Worm (Caenorhabditis elegans) whole organism, young adult: ENCODE measurements around the gene F38B7.3.

Experiments used
- B0035.1 ChIP-seq: sonication (generic microtip); optimal IDR thresholded peaks from 2 replicates; lab custom pipeline; 2016; ENCODE audit warnings: missing genetic modification characterization, mild to moderate bottlenecking, missing compliant biosample characterization, missing genotype, missing genetic modification reagents
- C06A6.2 ChIP-seq: fragments of 200-800 bp; sonication (Bioruptor generic); conservative IDR thresholded peaks from 2 replicates; pipeline ENCODE4 v1.3.6; 2022; ENCODE audit warnings: missing genetic modification characterization, missing compliant biosample characterization
- C17E4.6 ChIP-seq: fragments of 200-800 bp; sonication (Bioruptor generic); IDR thresholded peaks from 2 replicates; pipeline ENCODE4 v1.3.6; 2022; ENCODE audit warnings: missing genetic modification reagents, missing genetic modification characterization, missing compliant biosample characterization
- D2030.7 ChIP-seq: fragments of 200-800 bp; sonication (Bioruptor generic); IDR thresholded peaks from 2 replicates; pipeline ENCODE4 v1.3.6; 2022; ENCODE audit warnings: missing genetic modification reagents, missing genetic modification characterization, missing compliant biosample characterization
- F33H1.4 ChIP-seq: fragments of 200-800 bp; sonication (Bioruptor generic); IDR thresholded peaks from 2 replicates; pipeline ENCODE4 v1.3.6; 2022; ENCODE audit warnings: missing genetic modification reagents, missing genetic modification characterization, missing compliant biosample characterization
- F49E8.2 ChIP-seq: sonication (generic microtip); optimal IDR thresholded peaks from 3 replicates; lab custom pipeline; 2017; ENCODE audit warnings: missing genetic modification characterization, mild to moderate bottlenecking, missing compliant biosample characterization, antibody characterized with exemption, moderate library complexity; ENCODE audit not compliant: insufficient read depth
- F52B5.7 ChIP-seq: sonication (generic microtip); optimal IDR thresholded peaks from 2 replicates; lab custom pipeline; 2016; ENCODE audit warnings: mild to moderate bottlenecking, missing genetic modification characterization, missing compliant biosample characterization
- T07F8.4 ChIP-seq: sonication (generic microtip); optimal IDR thresholded peaks from 2 replicates; lab custom pipeline; 2016; ENCODE audit warnings: mild to moderate bottlenecking, missing genetic modification characterization, moderate library complexity, missing compliant biosample characterization
- Y53F4B.3 ChIP-seq: fragments of 200-800 bp; sonication (Bioruptor generic); IDR thresholded peaks from 2 replicates; pipeline ENCODE4 v1.3.6; 2022; ENCODE audit warnings: missing genetic modification reagents, missing genetic modification characterization, missing compliant biosample characterization
- ama-1 ChIP-seq, 3 experiments: fragments of 150-350 bp in 1 of 3; sonication (generic microtip) in 2 of 3; optimal IDR thresholded peaks; 2 replicates each; lab custom pipeline; 2014 to 2018; ENCODE audit warnings: missing biosample characterization in 2 of 3, missing genetic modification characterization in 2 of 3, missing genetic modification reagents in 2 of 3
- aptf-3 ChIP-seq: fragments of 200-800 bp; sonication (Bioruptor generic); IDR thresholded peaks from 2 replicates; pipeline ENCODE4 v1.3.6; 2022; ENCODE audit warnings: missing genetic modification characterization, missing compliant biosample characterization
- attf-3 ChIP-seq: fragments of 200-800 bp; sonication (Bioruptor generic); conservative IDR thresholded peaks from 2 replicates; pipeline ENCODE4 v1.3.6; 2022; ENCODE audit warnings: missing genetic modification reagents, missing genetic modification characterization, missing compliant biosample characterization
- attf-5 ChIP-seq: fragments of 200-800 bp; sonication (Bioruptor generic); optimal IDR thresholded peaks from 2 replicates; lab custom pipeline; 2018; ENCODE audit warnings: mild to moderate bottlenecking, missing genetic modification characterization, missing compliant biosample characterization
- attf-6 ChIP-seq: fragments of 200-800 bp; sonication (Bioruptor generic); IDR thresholded peaks from 2 replicates; pipeline ENCODE4 v1.3.6; 2022; ENCODE audit warnings: missing genetic modification reagents, missing genetic modification characterization, missing compliant biosample characterization
- ccch-3 ChIP-seq: fragments of 200-800 bp; sonication (Bioruptor generic); optimal IDR thresholded peaks from 2 replicates; lab custom pipeline; 2018; ENCODE audit warnings: mild to moderate bottlenecking, missing genetic modification characterization, missing compliant biosample characterization
- cebp-1 ChIP-seq, 2 experiments: fragments of 200-800 bp in 1 of 2; sonication (Bioruptor generic) in 1 of 2; sonication (generic microtip) in 1 of 2; IDR thresholded peaks in 1 of 2; optimal IDR thresholded peaks in 1 of 2; 2 replicates each; pipeline versions ENCODE4 v1.3.6 to Lab custom; 2017 to 2022; ENCODE audit warnings: missing compliant biosample characterization in 2 of 2, missing genetic modification characterization in 2 of 2, mild to moderate bottlenecking in 1 of 2, missing genetic modification reagents in 1 of 2, moderate library complexity in 1 of 2
- ceh-100 ChIP-seq: fragments of 200-800 bp; sonication (Bioruptor generic); IDR thresholded peaks from 2 replicates; pipeline ENCODE4 v1.3.6; 2022; ENCODE audit warnings: missing genetic modification reagents, missing genetic modification characterization, missing compliant biosample characterization
- ceh-79 ChIP-seq: sonication (generic microtip); optimal IDR thresholded peaks from 2 replicates; lab custom pipeline; 2017; ENCODE audit warnings: mild to moderate bottlenecking, missing genetic modification characterization, missing compliant biosample characterization
- chd-7 ChIP-seq: sonication (generic microtip); optimal IDR thresholded peaks from 2 replicates; lab custom pipeline; 2016; ENCODE audit warnings: mild to moderate bottlenecking, missing genetic modification characterization, moderate library complexity, missing compliant biosample characterization
- dpl-1 ChIP-seq: fragments of 150-350 bp; optimal IDR thresholded peaks from 2 replicates; lab custom pipeline; 2014; ENCODE audit warnings: missing biosample characterization, missing genetic modification reagents, missing genetic modification characterization
- egrh-3 ChIP-seq: fragments of 200-800 bp; sonication (Bioruptor generic); IDR thresholded peaks from 2 replicates; pipeline ENCODE4 v1.3.6; 2022; ENCODE audit warnings: missing genetic modification reagents, missing genetic modification characterization, missing compliant biosample characterization
- him-1 ChIP-seq: sonication (generic microtip); optimal IDR thresholded peaks from 2 replicates; lab custom pipeline; 2016; ENCODE audit warnings: missing genotype, missing genetic modification reagents, missing genetic modification characterization, missing compliant biosample characterization
- lin-40 ChIP-seq: sonication (generic microtip); optimal IDR thresholded peaks from 2 replicates; lab custom pipeline; 2016; ENCODE audit warnings: missing genetic modification characterization, mild to moderate bottlenecking, missing compliant biosample characterization, missing genotype, missing genetic modification reagents
- lsl-1 ChIP-seq: fragments of 200-800 bp; sonication (Bioruptor generic); optimal IDR thresholded peaks from 2 replicates; lab custom pipeline; 2018; ENCODE audit warnings: mild to moderate bottlenecking, missing genetic modification characterization, moderate library complexity, missing compliant biosample characterization
- madf-8 ChIP-seq: fragments of 200-800 bp; sonication (Bioruptor generic); conservative IDR thresholded peaks from 2 replicates; pipeline ENCODE4 v1.3.6; 2022; ENCODE audit warnings: missing genetic modification reagents, missing genetic modification characterization, missing compliant biosample characterization
- mcd-1 ChIP-seq: fragments of 200-800 bp; sonication (Bioruptor generic); IDR thresholded peaks from 2 replicates; pipeline ENCODE4 v1.3.6; 2022; ENCODE audit warnings: missing genetic modification reagents, missing genetic modification characterization, missing compliant biosample characterization
- mel-28 ChIP-seq: sonication (generic microtip); optimal IDR thresholded peaks from 2 replicates; lab custom pipeline; 2016; ENCODE audit warnings: borderline replicate concordance, mild to moderate bottlenecking, missing genetic modification characterization, missing compliant biosample characterization
- mes-4 ChIP-seq: sonication (generic microtip); optimal IDR thresholded peaks from 2 replicates; lab custom pipeline; 2016; ENCODE audit warnings: missing genotype, missing genetic modification characterization, missing compliant biosample characterization
- mxl-1 ChIP-seq: sonication (generic microtip); optimal IDR thresholded peaks from 2 replicates; lab custom pipeline; 2016; ENCODE audit warnings: missing genetic modification characterization, missing compliant biosample characterization
- nfya-1 ChIP-seq: sonication (generic microtip); optimal IDR thresholded peaks from 2 replicates; lab custom pipeline; 2017; ENCODE audit warnings: antibody characterized with exemption, missing compliant biosample characterization, missing genetic modification characterization, borderline replicate concordance; ENCODE audit not compliant: insufficient read depth
- nhr-120 ChIP-seq: fragments of 200-800 bp; sonication (Bioruptor generic); IDR thresholded peaks from 2 replicates; pipeline ENCODE4 v1.3.6; 2022; ENCODE audit warnings: missing genetic modification characterization, missing compliant biosample characterization
- pha-4 ChIP-seq: fragments of 150-350 bp; sonication (generic microtip); optimal IDR thresholded peaks from 2 replicates; lab custom pipeline; 2014; ENCODE audit warnings: missing biosample characterization, missing genetic modification reagents, missing genetic modification characterization
- rec-8 ChIP-seq, 2 experiments: sonication (generic microtip); optimal IDR thresholded peaks; 2 replicates each; lab custom pipeline; 2016; ENCODE audit warnings: mild to moderate bottlenecking in 2 of 2, missing genetic modification characterization in 2 of 2, missing genetic modification reagents in 2 of 2, missing genotype in 2 of 2, missing biosample characterization in 1 of 2, missing compliant biosample characterization in 1 of 2, moderate library complexity in 1 of 2
- sdz-38 ChIP-seq: sonication (generic microtip); optimal IDR thresholded peaks from 2 replicates; lab custom pipeline; 2016; ENCODE audit warnings: missing genotype, missing genetic modification characterization, missing compliant biosample characterization
- sea-2 ChIP-seq: fragments of 200-800 bp; sonication (Bioruptor generic); IDR thresholded peaks from 2 replicates; pipeline ENCODE4 v1.3.6; 2022; ENCODE audit warnings: missing genetic modification characterization, missing compliant biosample characterization
- snpc-3.4 ChIP-seq: sonication (generic microtip); optimal IDR thresholded peaks from 2 replicates; lab custom pipeline; 2017; ENCODE audit warnings: missing genetic modification characterization, mild to moderate bottlenecking, missing compliant biosample characterization, antibody characterized with exemption, moderate library complexity, missing genotype, missing genetic modification reagents
- snpc-4 ChIP-seq, 5 experiments: fragments of 150-350 bp in 1 of 5; sonication (generic microtip) in 4 of 5; optimal IDR thresholded peaks; 2 replicates each; lab custom pipeline; 2014 to 2018; ENCODE audit warnings: missing genetic modification characterization in 5 of 5, missing biosample characterization in 3 of 5, antibody characterized with exemption in 2 of 5, mild to moderate bottlenecking in 2 of 5, missing compliant biosample characterization in 2 of 5, missing genotype in 2 of 5, moderate library complexity in 2 of 5, missing genetic modification reagents in 1 of 5
- sptf-2 ChIP-seq: fragments of 200-800 bp; sonication (Bioruptor generic); optimal IDR thresholded peaks from 2 replicates; lab custom pipeline; 2018; ENCODE audit warnings: mild to moderate bottlenecking, missing genetic modification characterization, missing compliant biosample characterization
- tbp1 ChIP-seq: fragments of 200-800 bp; sonication (Bioruptor generic); optimal IDR thresholded peaks from 2 replicates; lab custom pipeline; 2018; ENCODE audit warnings: mild to moderate bottlenecking, missing genetic modification characterization, missing compliant biosample characterization
- unc-62 ChIP-seq: fragments of 150-350 bp; optimal IDR thresholded peaks from 2 replicates; lab custom pipeline; 2014; ENCODE audit warnings: missing biosample characterization, missing genetic modification reagents, missing genetic modification characterization
- xnd-1 ChIP-seq: sonication (generic microtip); optimal IDR thresholded peaks from 2 replicates; lab custom pipeline; 2016; ENCODE audit warnings: missing genotype, missing genetic modification reagents, missing genetic modification characterization, missing compliant biosample characterization
- zfh-2 ChIP-seq: fragments of 200-800 bp; sonication (Bioruptor generic); conservative IDR thresholded peaks from 2 replicates; pipeline ENCODE4 v1.3.6; 2022; ENCODE audit warnings: missing genetic modification reagents, missing genetic modification characterization, missing compliant biosample characterization
- ztf-25 ChIP-seq: fragments of 200-800 bp; sonication (Bioruptor generic); IDR thresholded peaks from 2 replicates; pipeline ENCODE4 v1.3.6; 2022; ENCODE audit warnings: missing genetic modification reagents, missing genetic modification characterization, missing compliant biosample characterization
- ztf-26 ChIP-seq: sonication (generic microtip); optimal IDR thresholded peaks from 2 replicates; lab custom pipeline; 2017; ENCODE audit warnings: missing genetic modification characterization, missing compliant biosample characterization
- ztf-28 ChIP-seq: fragments of 200-800 bp; sonication (Bioruptor generic); IDR thresholded peaks from 2 replicates; pipeline ENCODE4 v1.3.6; 2022; ENCODE audit warnings: missing genetic modification reagents, missing genetic modification characterization, missing compliant biosample characterization
- ztf-3 ChIP-seq: fragments of 200-800 bp; sonication (Bioruptor generic); optimal IDR thresholded peaks from 2 replicates; lab custom pipeline; 2018; ENCODE audit warnings: mild to moderate bottlenecking, missing genetic modification characterization, missing compliant biosample characterization
- ztf-6 ChIP-seq: fragments of 200-800 bp; sonication (Bioruptor generic); IDR thresholded peaks from 2 replicates; pipeline ENCODE4 v1.3.6; 2022; ENCODE audit warnings: missing genetic modification reagents, missing genetic modification characterization, missing compliant biosample characterization

Gene F38B7.3

ce11 chrV:11521448-11521847 lies 27.5 kb upstream of the F38B7.3 start, which contains the start of gene pafo-1 (continued):
- TF ChIP-seq ceh-100 (GFP tag; lab: Robert Waterston, UW) (peak; percentile 84), snpc-4 (GFP tag; optimal IDR thresholded peaks at IDR 0.05; lab: Kevin White, UChicago) (peak; percentile 41), snpc-4 (tag; optimal IDR thresholded peaks at IDR 0.05; lab: Kevin White, UChicago) (peak; percentile 40 to 85 (median 67)), sea-2 (GFP tag; lab: Robert Waterston, UW) (no peak), lin-40 (tag; lab: Kevin White, UChicago) (peak; percentile 87), F52B5.7 (tag; lab: Kevin White, UChicago) (no peak), him-1 (tag; lab: Kevin White, UChicago) (peak; percentile 56), xnd-1 (tag; lab: Kevin White, UChicago) (peak; percentile 65), chd-7 (tag; lab: Kevin White, UChicago) (peak; percentile 7), unc-62 (GFP tag; lab: Kevin White, UChicago) (no peak), dpl-1 (GFP tag; lab: Kevin White, UChicago) (peak; percentile 95), mes-4 (tag; lab: Kevin White, UChicago) (no peak), attf-6 (GFP tag; lab: Robert Waterston, UW) (peak; percentile 54; the same call in 1 of the 2 replicates), ccch-3 (no peak), mxl-1 (tag; lab: Kevin White, UChicago) (no peak), ztf-28 (GFP tag; lab: Robert Waterston, UW) (no peak), B0035.1 (tag; lab: Kevin White, UChicago) (peak; percentile 35), zfh-2 (GFP tag; lab: Robert Waterston, UW) (no peak), ztf-3 (GFP tag; lab: Kevin White, UChicago) (no peak), mel-28 (tag; lab: Kevin White, UChicago) (no peak), tbp1 (GFP tag; lab: Kevin White, UChicago) (peak; percentile 66), ama-1 (optimal IDR thresholded peaks at IDR 0.05; lab: Kevin White, UChicago) (no peak), ama-1 (GFP tag; optimal IDR thresholded peaks at IDR 0.05; lab: Kevin White, UChicago) (no peak), ztf-25 (GFP tag; lab: Robert Waterston, UW) (0 out of 2 replicates have a peak, but pooled peaks have one; percentile 58), ztf-6 (GFP tag; lab: Robert Waterston, UW) (no peak), C06A6.2 (GFP tag; lab: Robert Waterston, UW) (peak; percentile 78), C17E4.6 (no peak), T07F8.4 (tag; lab: Kevin White, UChicago) (no peak), lsl-1 (GFP tag; lab: Kevin White, UChicago) (peak; percentile 72), rec-8 (tag; optimal IDR thresholded peaks at IDR 0.05; lab: Kevin White, UChicago) (no peak), nhr-120 (GFP tag; lab: Robert Waterston, UW) (no peak), mcd-1 (GFP tag; lab: Robert Waterston, UW) (peak; percentile 91), F33H1.4 (GFP tag; lab: Robert Waterston, UW) (peak; percentile 74), ztf-26 (tag; lab: Kevin White, UChicago) (peak; percentile 69), sdz-38 (tag; lab: Kevin White, UChicago) (no peak), attf-3 (GFP tag; lab: Robert Waterston, UW) (peak; percentile 62; the same call in 1 of the 2 replicates), D2030.7 (GFP tag; lab: Robert Waterston, UW) (peak; percentile 85), attf-5 (GFP tag; lab: Kevin White, UChicago) (peak; percentile 89), aptf-3 (GFP tag; lab: Robert Waterston, UW) (no peak), pha-4 (tag; lab: Kevin White, UChicago) (peak; percentile 16), nfya-1 (tag; lab: Kevin White, UChicago) (no peak), ceh-79 (no peak), sptf-2 (GFP tag; lab: Kevin White, UChicago) (no peak), Y53F4B.3 (GFP tag; lab: Robert Waterston, UW) (no peak), snpc-3.4 (peak; percentile 57), egrh-3 (no peak), madf-8 (GFP tag; lab: Robert Waterston, UW) (peak; percentile 61), cebp-1 (GFP tag; IDR thresholded peaks at IDR 0.05; lab: Robert Waterston, UW) (no peak), cebp-1 (tag; optimal IDR thresholded peaks at IDR 0.05; lab: Kevin White, UChicago) (no peak), F49E8.2 (no peak)
